Worm (Caenorhabditis elegans) whole organism, L1 larva: ENCODE results near the gene T10B9.14.

ENCODE experiments used
- C04F5.9 ChIP-seq: sonication (generic microtip); optimal IDR thresholded peaks from 2 replicates; lab custom pipeline; 2016; ENCODE audit warnings: missing genetic modification characterization, missing compliant biosample characterization
- Y116A8C.19 ChIP-seq: sonication (generic microtip); optimal IDR thresholded peaks from 2 replicates; lab custom pipeline; 2016; ENCODE audit warnings: missing compliant biosample characterization, missing genetic modification characterization, borderline replicate concordance
- aha-1 ChIP-seq: fragments of 150-350 bp; optimal IDR thresholded peaks from 2 replicates; lab custom pipeline; 2014; ENCODE audit warnings: missing biosample characterization, missing genetic modification characterization
- aly-2 ChIP-seq: fragments of 150-350 bp; optimal IDR thresholded peaks from 2 replicates; lab custom pipeline; 2014; ENCODE audit warnings: missing biosample characterization, missing genetic modification characterization
- ceh-90 ChIP-seq: sonication (generic microtip); optimal IDR thresholded peaks from 2 replicates; lab custom pipeline; 2016; ENCODE audit warnings: missing genetic modification characterization, missing compliant biosample characterization
- dpl-1 ChIP-seq, 3 experiments: fragments of 150-350 bp in 2 of 3; sonication (generic microtip) in 1 of 3; optimal IDR thresholded peaks; 2 replicates each; lab custom pipeline; 2014 to 2017; ENCODE audit warnings: missing biosample characterization in 3 of 3, missing genetic modification characterization in 3 of 3, missing genetic modification reagents in 3 of 3
- dsc-1 ChIP-seq: sonication (generic microtip); optimal IDR thresholded peaks from 2 replicates; lab custom pipeline; 2016; ENCODE audit warnings: mild to moderate bottlenecking, missing genetic modification characterization, missing compliant biosample characterization
- efl-1 ChIP-seq, 4 experiments: fragments of 150-350 bp; optimal IDR thresholded peaks in 3 of 4; peaks in 1 of 4; 1 replicate in 1 of 4; 2 replicates in 3 of 4; lab custom pipeline; 2014; ENCODE audit warnings: missing biosample characterization in 2 of 4, missing genetic modification characterization in 2 of 4, missing genetic modification reagents in 2 of 4
- efl-3 ChIP-seq: fragments of 200-800 bp; sonication (Bioruptor generic); optimal IDR thresholded peaks from 2 replicates; lab custom pipeline; 2018; ENCODE audit warnings: mild to moderate bottlenecking, missing genetic modification characterization, missing compliant biosample characterization
- egl-13 ChIP-seq: sonication (generic microtip); optimal IDR thresholded peaks from 2 replicates; lab custom pipeline; 2016; ENCODE audit warnings: missing genotype, missing genetic modification reagents, missing genetic modification characterization, missing compliant biosample characterization
- elt-3 ChIP-seq, 6 experiments: fragments of 150-350 bp in 1 of 6; sonication (generic microtip); optimal IDR thresholded peaks; 2 replicates each; lab custom pipeline; 2017 to 2018; ENCODE audit warnings: missing biosample characterization in 6 of 6, missing genetic modification characterization in 6 of 6, inconsistent platforms in 1 of 6
- fkh-8 ChIP-seq: sonication (generic microtip); optimal IDR thresholded peaks from 2 replicates; lab custom pipeline; 2016; ENCODE audit warnings: mild to moderate bottlenecking, missing genetic modification characterization, missing compliant biosample characterization
- fos-1 ChIP-seq: fragments of 150-350 bp; optimal IDR thresholded peaks from 2 replicates; lab custom pipeline; 2014; ENCODE audit warnings: missing biosample characterization, missing genetic modification characterization
- hlh-4 ChIP-seq: sonication (generic microtip); optimal IDR thresholded peaks from 2 replicates; lab custom pipeline; 2016; ENCODE audit warnings: mild to moderate bottlenecking, missing genetic modification characterization, missing compliant biosample characterization
- irx-1 ChIP-seq: sonication (generic microtip); optimal IDR thresholded peaks from 2 replicates; lab custom pipeline; 2016; ENCODE audit warnings: missing genetic modification characterization, missing compliant biosample characterization
- lin-13 ChIP-seq: fragments of 150-350 bp; optimal IDR thresholded peaks from 2 replicates; lab custom pipeline; 2014; ENCODE audit warnings: missing biosample characterization, missing genetic modification reagents, missing genetic modification characterization
- lin-15B ChIP-seq: fragments of 150-350 bp; sonication (generic microtip); optimal IDR thresholded peaks from 3 replicates; lab custom pipeline; 2014; ENCODE audit warnings: missing biosample characterization, missing genetic modification characterization
- lin-35 ChIP-seq, 2 experiments: fragments of 150-350 bp; optimal IDR thresholded peaks; 2 replicates each; lab custom pipeline; 2014; ENCODE audit warnings: missing biosample characterization in 2 of 2, missing genetic modification characterization in 2 of 2, missing genetic modification reagents in 2 of 2
- lin-39 ChIP-seq: fragments of 150-350 bp; optimal IDR thresholded peaks from 2 replicates; lab custom pipeline; 2014; ENCODE audit warnings: missing biosample characterization, missing genetic modification reagents, missing genetic modification characterization
- lsy-2 ChIP-seq, 2 experiments: fragments of 150-350 bp; optimal IDR thresholded peaks; 2 replicates each; lab custom pipeline; 2014; ENCODE audit warnings: missing biosample characterization in 2 of 2, missing genetic modification characterization in 2 of 2
- mdl-1 ChIP-seq, 2 experiments: fragments of 150-350 bp; optimal IDR thresholded peaks; 2 replicates each; lab custom pipeline; 2014 to 2017; ENCODE audit warnings: missing biosample characterization in 2 of 2, missing genetic modification characterization in 2 of 2, inconsistent platforms in 1 of 2
- nhr-12 ChIP-seq: sonication (generic microtip); optimal IDR thresholded peaks from 2 replicates; lab custom pipeline; 2017; ENCODE audit warnings: missing biosample characterization, missing genetic modification characterization
- nhr-20 ChIP-seq: sonication (generic microtip); optimal IDR thresholded peaks from 2 replicates; lab custom pipeline; 2016; ENCODE audit warnings: mild to moderate bottlenecking, missing genetic modification characterization, missing compliant biosample characterization
- nhr-237 ChIP-seq: fragments of 150-350 bp; optimal IDR thresholded peaks from 2 replicates; lab custom pipeline; 2014; ENCODE audit warnings: missing biosample characterization, missing genetic modification characterization
- nhr-28 ChIP-seq: fragments of 150-350 bp; optimal IDR thresholded peaks from 2 replicates; lab custom pipeline; 2014; ENCODE audit warnings: missing biosample characterization, missing genetic modification characterization
- nhr-76 ChIP-seq: sonication (generic microtip); optimal IDR thresholded peaks from 2 replicates; lab custom pipeline; 2017; ENCODE audit warnings: missing biosample characterization, missing genetic modification characterization
- nhr-84 ChIP-seq: sonication (generic microtip); optimal IDR thresholded peaks from 2 replicates; lab custom pipeline; 2017; ENCODE audit warnings: missing biosample characterization, missing genetic modification characterization
- nhr-90 ChIP-seq: sonication (generic microtip); optimal IDR thresholded peaks from 2 replicates; lab custom pipeline; 2016; ENCODE audit warnings: mild to moderate bottlenecking, missing genetic modification characterization, missing compliant biosample characterization; ENCODE audit not compliant: poor library complexity
- pag-3 ChIP-seq: sonication (generic microtip); optimal IDR thresholded peaks from 2 replicates; lab custom pipeline; 2017; ENCODE audit warnings: missing genetic modification characterization, mild to moderate bottlenecking, missing compliant biosample characterization, antibody characterized with exemption, borderline replicate concordance; ENCODE audit not compliant: insufficient read depth
- pax-3 ChIP-seq: fragments of 200-800 bp; sonication (Bioruptor generic); optimal IDR thresholded peaks from 2 replicates; lab custom pipeline; 2018; ENCODE audit warnings: mild to moderate bottlenecking, missing genetic modification characterization, moderate library complexity, missing compliant biosample characterization
- rnt-1 ChIP-seq: sonication (generic microtip); optimal IDR thresholded peaks from 2 replicates; lab custom pipeline; 2016; ENCODE audit warnings: mild to moderate bottlenecking, missing genetic modification characterization, moderate library complexity, missing compliant biosample characterization
- sptf-1 ChIP-seq: fragments of 150-350 bp; optimal IDR thresholded peaks from 2 replicates; lab custom pipeline; 2014; ENCODE audit warnings: missing biosample characterization, missing genetic modification characterization
- swsn-7 ChIP-seq: sonication (generic microtip); optimal IDR thresholded peaks from 2 replicates; lab custom pipeline; 2016; ENCODE audit warnings: missing genetic modification characterization, missing compliant biosample characterization
- unc-130 ChIP-seq: fragments of 150-350 bp; optimal IDR thresholded peaks from 2 replicates; lab custom pipeline; 2017; ENCODE audit warnings: missing biosample characterization, missing genetic modification characterization, inconsistent platforms
- unc-86 ChIP-seq: sonication (generic microtip); optimal IDR thresholded peaks from 2 replicates; lab custom pipeline; 2016; ENCODE audit warnings: missing genetic modification characterization, missing compliant biosample characterization
- vab-15 ChIP-seq: sonication (generic microtip); optimal IDR thresholded peaks from 2 replicates; lab custom pipeline; 2017; ENCODE audit warnings: missing genotype, mild to moderate bottlenecking, missing genetic modification characterization, missing compliant biosample characterization
- zag-1 ChIP-seq: fragments of 150-350 bp; optimal IDR thresholded peaks from 2 replicates; lab custom pipeline; 2014; ENCODE audit warnings: missing biosample characterization, missing genetic modification characterization
- zip-4 ChIP-seq: fragments of 200-800 bp; sonication (Bioruptor generic); optimal IDR thresholded peaks from 2 replicates; lab custom pipeline; 2018; ENCODE audit warnings: mild to moderate bottlenecking, missing genetic modification characterization, moderate library complexity, missing compliant biosample characterization
- ztf-11 ChIP-seq, 2 experiments: sonication (generic microtip); optimal IDR thresholded peaks; 2 replicates each; lab custom pipeline; 2016 to 2017; ENCODE audit warnings: missing genetic modification characterization in 2 of 2, missing biosample characterization in 1 of 2, missing compliant biosample characterization in 1 of 2

T10B9.14 gene

ce11 chrII:9782337-9782736, at the start of gene T10B9.14:
TSS of gene T10B9.14 (minus strand) at chrII:9782437.
- no peak for TF ChIP-seq swsn-7
- no peak for TF ChIP-seq fos-1 (tag; lab: Kevin White, UChicago)
- no peak for TF ChIP-seq hlh-4 (tag; lab: Kevin White, UChicago)
- TF ChIP-seq C04F5.9, result no peak
- TF ChIP-seq egl-13 (tag; lab: Kevin White, UChicago), result no peak
- TF ChIP-seq zag-1, result no peak
- TF ChIP-seq nhr-12 (tag; lab: Kevin White, UChicago), result no peak
- no peak for TF ChIP-seq lsy-2 (tag; optimal IDR thresholded peaks at IDR 0.05; lab: Kevin White, UChicago)
- TF ChIP-seq lin-13 (GFP tag; lab: Kevin White, UChicago), result no peak
- no peak for TF ChIP-seq nhr-28 (tag; lab: Kevin White, UChicago)

- TF ChIP-seq lin-15B, result no peak
- no peak for TF ChIP-seq nhr-20 (tag; lab: Kevin White, UChicago)
- no peak for TF ChIP-seq Y116A8C.19
- no peak for TF ChIP-seq vab-15 (tag; lab: Kevin White, UChicago)
- TF ChIP-seq rnt-1, result no peak
- no peak for TF ChIP-seq zag-1
- no peak for TF ChIP-seq pag-3 (tag; lab: Kevin White, UChicago)
- TF ChIP-seq unc-130 (tag; lab: Kevin White, UChicago), result no peak
- TF ChIP-seq aly-2 (tag; lab: Kevin White, UChicago), result no peak
- no peak for TF ChIP-seq irx-1 (tag; lab: Kevin White, UChicago)
- no peak for TF ChIP-seq fkh-8 (tag; lab: Kevin White, UChicago)
- TF ChIP-seq dpl-1 (GFP tag; optimal IDR thresholded peaks at IDR 0.05; lab: Kevin White, UChicago), result no peak
- TF ChIP-seq ceh-90 (tag; lab: Kevin White, UChicago), result no peak
Observed at ce11 chrII:9831033-9831432, 48.8 kb upstream of the T10B9.14 start, which contains the start of gene ZK938.12. TSS of gene ZK938.12 (plus strand) at chrII:9831333.

- TF ChIP-seq pax-3 (tag; lab: Kevin White, UChicago), result no peak
- no peak for TF ChIP-seq lin-35 (GFP tag; optimal IDR thresholded peaks at IDR 0.05; lab: Kevin White, UChicago)
- no peak for TF ChIP-seq efl-1 (optimal IDR thresholded peaks at IDR 0.05; lab: Kevin White, UChicago)
- TF ChIP-seq efl-1 (GFP tag; optimal IDR thresholded peaks at IDR 0.05 in 1 of 2; lab: Kevin White, UChicago), result peak in 1 of 2 experiments; percentile 25
Observed at ce11 chrII:9829108-9829507, 46.9 kb upstream of the T10B9.14 start, which contains the start of gene ZK938.1. TSS of gene ZK938.1 (plus strand) at chrII:9829408.

- TF ChIP-seq dsc-1 (tag; lab: Kevin White, UChicago) (no peak), mdl-1 (tag; optimal IDR thresholded peaks at IDR 0.05; lab: Kevin White, UChicago) (no peak), aha-1 (tag; lab: Kevin White, UChicago) (no peak)
Observed at ce11 chrII:9828502-9828901, 46.3 kb upstream of the T10B9.14 start.

- TF ChIP-seq nhr-90 (tag; lab: Kevin White, UChicago) (no peak), sptf-1 (no peak), nhr-76 (tag; lab: Kevin White, UChicago) (no peak), elt-3 (tag; optimal IDR thresholded peaks at IDR 0.05; lab: Kevin White, UChicago) (no peak), zip-4 (no peak), swsn-7 (no peak), nhr-237 (tag; lab: Kevin White, UChicago) (no peak), unc-86 (no peak), lin-39 (no peak), ztf-11 (tag; optimal IDR thresholded peaks at IDR 0.05; lab: Kevin White, UChicago) (no peak), mdl-1 (tag; optimal IDR thresholded peaks at IDR 0.05; lab: Kevin White, UChicago) (no peak), nhr-84 (tag; lab: Kevin White, UChicago) (no peak), efl-3 (GFP tag; lab: Kevin White, UChicago) (no peak)
Observed at ce11 chrII:9827852-9828251, 45.6 kb upstream of the T10B9.14 start, which contains the start of gene eyg-1. TSS of gene eyg-1 (minus strand) at chrII:9827952.
